Worm (Caenorhabditis elegans) whole organism, young adult: ENCODE measurements around the gene F20D6.6.

Experiments used
- B0336.3 ChIP-seq: fragments of 200-800 bp; sonication (Bioruptor generic); IDR thresholded peaks from 2 replicates; pipeline ENCODE4 v1.3.6; 2022; ENCODE audit warnings: missing genetic modification characterization, missing compliant biosample characterization
- C06A6.2 ChIP-seq: fragments of 200-800 bp; sonication (Bioruptor generic); conservative IDR thresholded peaks from 2 replicates; pipeline ENCODE4 v1.3.6; 2022; ENCODE audit warnings: missing genetic modification characterization, missing compliant biosample characterization
- F37B4.10 ChIP-seq: fragments of 200-800 bp; sonication (Bioruptor generic); IDR thresholded peaks from 2 replicates; pipeline ENCODE4 v1.3.6; 2022; ENCODE audit warnings: missing genetic modification characterization, missing compliant biosample characterization
- atf-7 ChIP-seq: sonication (generic microtip); optimal IDR thresholded peaks from 2 replicates; lab custom pipeline; 2017; ENCODE audit warnings: mild to moderate bottlenecking, missing genetic modification characterization, missing compliant biosample characterization
- attf-3 ChIP-seq: fragments of 200-800 bp; sonication (Bioruptor generic); conservative IDR thresholded peaks from 2 replicates; pipeline ENCODE4 v1.3.6; 2022; ENCODE audit warnings: missing genetic modification reagents, missing genetic modification characterization, missing compliant biosample characterization
- bed-2 ChIP-seq: fragments of 200-800 bp; sonication (Bioruptor generic); IDR thresholded peaks from 2 replicates; pipeline ENCODE4 v1.3.6; 2022; ENCODE audit warnings: missing genetic modification reagents, missing genetic modification characterization, missing compliant biosample characterization
- ceh-40 ChIP-seq: fragments of 200-800 bp; sonication (Bioruptor generic); IDR thresholded peaks from 2 replicates; pipeline ENCODE4 v1.3.6; 2022; ENCODE audit warnings: missing genetic modification characterization, missing compliant biosample characterization
- dox-1 ChIP-seq: fragments of 200-800 bp; sonication (Bioruptor generic); IDR thresholded peaks from 2 replicates; pipeline ENCODE4 v1.3.6; 2022; ENCODE audit warnings: missing genetic modification reagents, missing genetic modification characterization, missing compliant biosample characterization
- efl-1 ChIP-seq: fragments of 150-350 bp; optimal IDR thresholded peaks from 2 replicates; lab custom pipeline; 2014; ENCODE audit warnings: missing biosample characterization, missing genetic modification reagents, missing genetic modification characterization
- nfya-1 ChIP-seq: sonication (generic microtip); optimal IDR thresholded peaks from 2 replicates; lab custom pipeline; 2017; ENCODE audit warnings: antibody characterized with exemption, missing compliant biosample characterization, missing genetic modification characterization, borderline replicate concordance; ENCODE audit not compliant: insufficient read depth
- sdz-38 ChIP-seq: sonication (generic microtip); optimal IDR thresholded peaks from 2 replicates; lab custom pipeline; 2016; ENCODE audit warnings: missing genotype, missing genetic modification characterization, missing compliant biosample characterization

DNA sequence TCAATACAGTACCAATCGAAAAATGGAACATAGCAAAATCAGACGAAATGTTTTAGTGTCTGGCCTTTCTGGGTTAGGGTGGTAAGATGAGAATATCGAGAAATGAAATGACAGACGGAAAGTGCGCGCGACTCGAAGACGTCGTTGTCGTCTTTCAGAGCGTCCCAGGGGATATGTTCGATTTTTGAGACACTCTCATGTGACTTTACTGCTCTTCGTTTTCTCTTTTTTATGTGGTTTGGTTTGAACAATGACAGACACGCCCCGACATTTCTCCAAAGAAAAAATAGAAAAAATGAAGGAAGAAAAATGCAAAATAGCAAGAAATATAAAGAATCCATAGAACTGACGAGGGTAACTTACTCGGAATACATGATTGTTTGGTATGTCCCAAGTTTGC, 50.8 kb downstream of the F20D6.6 start:
- TF ChIP-seq dox-1 (GFP tag; lab: Robert Waterston, UW) (no peak), sdz-38 (tag; lab: Kevin White, UChicago) (no peak), efl-1 (no peak), bed-2 (no peak), nfya-1 (tag; lab: Kevin White, UChicago) (no peak), ceh-40 (GFP tag; lab: Robert Waterston, UW) (no peak), B0336.3 (GFP tag; lab: Robert Waterston, UW) (no peak), F37B4.10 (GFP tag; lab: Robert Waterston, UW) (no peak), atf-7 (tag; lab: Kevin White, UChicago) (no peak), attf-3 (GFP tag; lab: Robert Waterston, UW) (no peak), C06A6.2 (no peak)
